Worm (Caenorhabditis elegans) whole organism, mixed stage, embryonic: ENCODE measurements around the gene srsy-1.

Experiments
- blmp-1 ChIP-seq: fragments of 150-350 bp; optimal IDR thresholded peaks from 2 replicates; lab custom pipeline; 2014; ENCODE audit warnings: missing biosample characterization, missing genetic modification characterization
- ceh-39 ChIP-seq: fragments of 150-350 bp; optimal IDR thresholded peaks from 2 replicates; lab custom pipeline; 2014; ENCODE audit warnings: missing biosample characterization, missing genetic modification characterization
- ceh-83 ChIP-seq: fragments of 200-800 bp; sonication (Bioruptor generic); optimal IDR thresholded peaks from 2 replicates; lab custom pipeline; 2018; ENCODE audit warnings: mild to moderate bottlenecking, missing genetic modification characterization, missing compliant biosample characterization
- mab-5 ChIP-seq: fragments of 150-350 bp; optimal IDR thresholded peaks from 2 replicates; lab custom pipeline; 2014; ENCODE audit warnings: missing biosample characterization, missing genetic modification characterization
- mls-2 ChIP-seq: sonication (generic microtip); optimal IDR thresholded peaks from 2 replicates; lab custom pipeline; 2016; ENCODE audit warnings: mild to moderate bottlenecking, missing genetic modification characterization, moderate library complexity, missing compliant biosample characterization
- nhr-76 ChIP-seq: sonication (generic microtip); optimal IDR thresholded peaks from 2 replicates; lab custom pipeline; 2017; ENCODE audit warnings: missing biosample characterization, missing genetic modification characterization
- pha-4 ChIP-seq: fragments of 150-350 bp; optimal IDR thresholded peaks from 2 replicates; lab custom pipeline; 2018; ENCODE audit warnings: missing biosample characterization, missing genetic modification reagents, missing genetic modification characterization
- sptf-1 ChIP-seq: sonication (generic microtip); optimal IDR thresholded peaks from 2 replicates; lab custom pipeline; 2017; ENCODE audit warnings: mild to moderate bottlenecking, missing genetic modification characterization, moderate library complexity, missing compliant biosample characterization
- unc-62 ChIP-seq: fragments of 150-350 bp; optimal IDR thresholded peaks from 2 replicates; lab custom pipeline; 2014; ENCODE audit warnings: missing biosample characterization, missing genetic modification reagents, missing genetic modification characterization
- zip-8 ChIP-seq: fragments of 150-350 bp; optimal IDR thresholded peaks from 2 replicates; lab custom pipeline; 2014; ENCODE audit warnings: missing biosample characterization, missing genetic modification characterization
- ztf-11 ChIP-seq: fragments of 150-350 bp; optimal IDR thresholded peaks from 2 replicates; lab custom pipeline; 2014; ENCODE audit warnings: missing biosample characterization, missing genetic modification characterization

- TF ChIP-seq nhr-76 (tag; lab: Kevin White, UChicago) (no peak), ceh-83 (GFP tag; lab: Kevin White, UChicago) (no peak), pha-4 (tag; lab: Kevin White, UChicago) (no peak), mab-5 (tag; lab: Kevin White, UChicago) (no peak), zip-8 (tag; lab: Kevin White, UChicago) (no peak), ztf-11 (tag; lab: Kevin White, UChicago) (no peak), unc-62 (no peak), blmp-1 (tag; lab: Kevin White, UChicago) (no peak), sptf-1 (tag; lab: Kevin White, UChicago) (no peak), mls-2 (tag; lab: Kevin White, UChicago) (no peak), ceh-39 (no peak)
Measured at ce11 chrII:5150829-5151228, 35.0 kb downstream of the srsy-1 start, which contains the start of gene srb-16.
